Worm (Caenorhabditis elegans) whole organism, midembryonic: Measurements from ENCODE around the gene F11G11.14.
"Not testable (repeated sequence)": the region's sequence is repeated elsewhere in the genome, so short reads cannot be mapped to it uniquely, and the experiment has no call there.

Source experiments
- T22C8.4 ChIP-seq: fragments of 200-800 bp; sonication (Bioruptor generic); IDR thresholded peaks from 2 replicates; pipeline ENCODE4 v1.3.6; 2022; ENCODE audit warnings: missing genetic modification characterization, missing compliant biosample characterization
- cog-1 ChIP-seq: sonication (generic microtip); optimal IDR thresholded peaks from 2 replicates; lab custom pipeline; 2016; ENCODE audit warnings: missing genetic modification characterization, missing compliant biosample characterization
- flt-1 ChIP-seq: fragments of 200-800 bp; sonication (Bioruptor generic); IDR thresholded peaks from 2 replicates; pipeline ENCODE4 v1.3.6; 2022; ENCODE audit warnings: missing genetic modification characterization, missing compliant biosample characterization
- klf-2 ChIP-seq: fragments of 200-800 bp; sonication (Bioruptor generic); conservative IDR thresholded peaks from 2 replicates; pipeline ENCODE4 v1.3.6; 2022; ENCODE audit warnings: missing genetic modification reagents, missing genetic modification characterization, missing compliant biosample characterization
- med-1 ChIP-seq: sonication (generic microtip); optimal IDR thresholded peaks from 2 replicates; lab custom pipeline; 2017; ENCODE audit warnings: missing genetic modification characterization, mild to moderate bottlenecking, missing compliant biosample characterization, antibody characterized with exemption, missing genetic modification reagents; ENCODE audit not compliant: insufficient read depth
- ref-1 ChIP-seq: fragments of 200-800 bp; sonication (Bioruptor generic); conservative IDR thresholded peaks from 2 replicates; pipeline ENCODE4 v1.3.6; 2022; ENCODE audit warnings: missing genetic modification reagents, missing genetic modification characterization, missing compliant biosample characterization
- tab-1 ChIP-seq: fragments of 200-800 bp; sonication (Bioruptor generic); IDR thresholded peaks from 2 replicates; pipeline ENCODE4 v1.3.6; 2022; ENCODE audit warnings: missing genetic modification characterization, missing compliant biosample characterization
- ztf-23 ChIP-seq: fragments of 200-800 bp; sonication (Bioruptor generic); IDR thresholded peaks from 2 replicates; pipeline ENCODE4 v1.3.6; 2022; ENCODE audit warnings: missing genetic modification reagents, missing genetic modification characterization, missing compliant biosample characterization
- ztf-29 ChIP-seq: fragments of 200-800 bp; sonication (Bioruptor generic); IDR thresholded peaks from 2 replicates; pipeline ENCODE4 v1.3.6; 2022; ENCODE audit warnings: missing genetic modification reagents, missing genetic modification characterization, missing compliant biosample characterization

Gene F11G11.14

ce11 chrII:4860260-4860659 lies 3.2 kb upstream of the F11G11.14 start, which contains the start of the genes nspd-5 and F11G11.4:
Gene nspd-5, minus strand, starts transcription at chrII:4860360.
Gene F11G11.4, plus strand, starts transcription at chrII:4860594.
- TF ChIP-seq T22C8.4 (GFP tag; lab: Robert Waterston, UW); cog-1 (tag; lab: Kevin White, UChicago); flt-1: not testable (repeated sequence)

- TF ChIP-seq klf-2 (GFP tag; lab: Robert Waterston, UW): no peak
- no peak for TF ChIP-seq ref-1 (GFP tag; lab: Robert Waterston, UW)
Observed at ce11 chrII:4866045-4866444, 2.6 kb downstream of the F11G11.14 start.

- 0 out of 2 replicates have a peak, but pooled peaks have one; percentile 13 for TF ChIP-seq flt-1
Observed at ce11 chrII:4866819-4867218, 3.3 kb downstream of the F11G11.14 start.

ce11 chrII:4867476-4867875 lies 4.0 kb downstream of the F11G11.14 start, which contains the start of gene col-17:
Gene col-17, minus strand, starts transcription at chrII:4867576.
- TF ChIP-seq T22C8.4 (GFP tag; lab: Robert Waterston, UW): no peak
- no peak for TF ChIP-seq klf-2 (GFP tag; lab: Robert Waterston, UW)
- no peak for TF ChIP-seq med-1
- no peak for TF ChIP-seq flt-1
- TF ChIP-seq ztf-29 (GFP tag; lab: Robert Waterston, UW): no peak
- no peak for TF ChIP-seq ztf-23
- TF ChIP-seq ref-1 (GFP tag; lab: Robert Waterston, UW): no peak
- TF ChIP-seq cog-1 (tag; lab: Kevin White, UChicago): no peak
- no peak for TF ChIP-seq tab-1 (GFP tag; lab: Robert Waterston, UW)

- TF ChIP-seq cog-1 (tag; lab: Kevin White, UChicago) (no peak), tab-1 (GFP tag; lab: Robert Waterston, UW) (no peak), klf-2 (GFP tag; lab: Robert Waterston, UW) (no peak), ztf-23 (no peak), ztf-29 (GFP tag; lab: Robert Waterston, UW) (no peak), ref-1 (GFP tag; lab: Robert Waterston, UW) (no peak), med-1 (no peak), flt-1 (no peak), T22C8.4 (GFP tag; lab: Robert Waterston, UW) (no peak)
Observed at ce11 chrII:4869793-4870343, 6.4 kb downstream of the F11G11.14 start.

DNA sequence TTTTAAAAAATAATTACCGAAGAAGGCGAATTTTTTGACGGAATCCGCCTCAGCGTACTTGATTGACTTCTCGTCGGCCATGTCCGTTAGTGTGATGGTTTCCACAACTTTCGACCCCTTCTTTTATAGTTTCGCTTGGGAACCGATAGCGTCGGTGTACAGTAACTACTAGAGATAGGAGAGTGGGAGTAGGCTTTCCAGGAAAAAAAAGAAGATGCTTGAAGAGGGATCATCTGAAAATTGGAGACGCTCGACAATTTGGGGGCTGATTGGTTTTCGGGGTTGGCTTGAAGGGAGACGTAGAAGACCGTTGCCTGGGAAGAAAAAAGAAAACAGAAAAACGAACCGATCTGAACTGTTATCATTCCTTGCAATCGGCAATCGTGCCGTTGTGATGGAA lies 7.2 kb downstream of the F11G11.14 start, which contains the start of gene col-20:
Gene col-20, minus strand, starts transcription at position 101 of the 400 bp plus-strand sequence.
- TF ChIP-seq klf-2 (GFP tag; lab: Robert Waterston, UW) (no peak), ref-1 (GFP tag; lab: Robert Waterston, UW) (no peak), ztf-29 (GFP tag; lab: Robert Waterston, UW) (no peak), tab-1 (GFP tag; lab: Robert Waterston, UW) (no peak), flt-1 (no peak), T22C8.4 (GFP tag; lab: Robert Waterston, UW) (no peak), cog-1 (tag; lab: Kevin White, UChicago) (no peak), med-1 (no peak), ztf-23 (no peak)

- TF ChIP-seq ztf-29 (GFP tag; lab: Robert Waterston, UW) (no peak), T22C8.4 (GFP tag; lab: Robert Waterston, UW) (no peak)
Observed at ce11 chrII:4871834-4872233, 8.4 kb downstream of the F11G11.14 start.

DNA sequence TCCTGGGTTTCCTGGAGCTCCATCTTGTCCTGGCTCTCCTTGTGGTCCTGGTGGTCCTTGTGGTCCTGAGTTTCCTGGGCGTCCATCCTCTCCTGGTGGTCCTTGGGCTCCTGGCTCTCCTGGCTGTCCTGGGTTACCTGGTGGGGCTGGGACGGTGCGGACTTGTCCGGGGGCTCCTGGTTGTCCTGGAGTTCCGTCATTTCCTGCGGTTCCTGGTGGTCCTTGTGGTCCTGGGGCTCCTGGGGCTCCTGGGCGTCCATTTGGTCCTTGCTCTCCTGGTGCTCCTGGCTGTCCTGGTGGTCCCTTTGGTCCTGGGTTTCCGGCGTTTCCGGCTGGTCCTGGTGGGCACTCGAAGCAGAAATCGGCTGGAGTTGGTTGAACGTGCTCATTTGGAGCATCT lies 8.9 kb downstream of the F11G11.14 start:
- TF ChIP-seq ref-1 (GFP tag; lab: Robert Waterston, UW) (0 out of 2 replicates have a peak, but pooled peaks have one; percentile 9), tab-1 (GFP tag; lab: Robert Waterston, UW) (0 out of 2 replicates have a peak, but pooled peaks have one; percentile 60)

ce11 chrII:4873029-4873428 lies 9.5 kb downstream of the F11G11.14 start, which contains the start of gene col-73:
Gene col-73, minus strand, starts transcription at chrII:4873129.
- no peak for TF ChIP-seq tab-1 (GFP tag; lab: Robert Waterston, UW)
- no peak for TF ChIP-seq cog-1 (tag; lab: Kevin White, UChicago)
- no peak for TF ChIP-seq T22C8.4 (GFP tag; lab: Robert Waterston, UW)

- TF ChIP-seq med-1: no peak
- TF ChIP-seq flt-1: no peak
- no peak for TF ChIP-seq ref-1 (GFP tag; lab: Robert Waterston, UW)
- no peak for TF ChIP-seq klf-2 (GFP tag; lab: Robert Waterston, UW)
Observed at ce11 chrII:4874335-4874861, 10.9 kb downstream of the F11G11.14 start, which contains the start of gene F11G11.15. Gene F11G11.15, plus strand, starts transcription at chrII:4874845.

DNA sequence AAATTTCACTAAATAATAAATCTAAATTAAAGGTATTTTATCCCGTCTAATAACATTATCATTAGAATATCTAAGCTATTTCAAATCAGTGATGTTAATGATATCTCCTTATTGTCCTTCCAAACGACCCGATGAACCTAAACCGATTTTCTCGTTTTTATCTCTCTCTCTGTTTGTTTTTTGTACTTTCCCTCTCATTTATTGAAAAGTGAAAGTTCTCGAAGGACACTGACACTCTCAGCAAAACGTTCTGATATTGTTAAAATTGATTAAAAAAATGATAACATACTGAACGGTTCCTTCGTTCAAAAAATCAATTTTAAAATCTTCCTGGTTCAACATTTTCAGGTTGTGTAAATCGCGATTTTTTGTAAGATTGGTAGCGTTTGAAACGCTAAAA lies 12.6 kb downstream of the F11G11.14 start, which contains the start of gene F11G11.13:
Gene F11G11.13, minus strand, starts transcription at position 89 of the 400 bp plus-strand sequence.
- TF ChIP-seq T22C8.4 (GFP tag; lab: Robert Waterston, UW) (no peak), cog-1 (tag; lab: Kevin White, UChicago) (no peak), klf-2 (GFP tag; lab: Robert Waterston, UW) (no peak), med-1 (no peak), ref-1 (GFP tag; lab: Robert Waterston, UW) (no peak), ztf-23 (no peak), flt-1 (no peak), ztf-29 (GFP tag; lab: Robert Waterston, UW) (no peak), tab-1 (GFP tag; lab: Robert Waterston, UW) (no peak)
